Fruit fly (Drosophila melanogaster) whole organism, pupa: ENCODE measurements around the gene Ada1-2.

Experiments used
- CG12605 ChIP-seq: fragments of 200-800 bp; sonication (Bioruptor generic); IDR thresholded peaks from 2 replicates; pipeline ENCODE4 v1.3.6; 2022; ENCODE audit warnings: missing biosample characterization, missing genetic modification characterization
- CG13204 ChIP-seq: fragments of 200-800 bp; sonication (Bioruptor generic); optimal IDR thresholded peaks from 2 replicates; lab custom pipeline; 2018; ENCODE audit warnings: missing biosample characterization, mild to moderate bottlenecking, missing genetic modification characterization, moderate library complexity
- CG32121 ChIP-seq: fragments of 200-800 bp; sonication (Bioruptor generic); IDR thresholded peaks from 2 replicates; pipeline ENCODE4 v1.3.6; 2022; ENCODE audit warnings: missing biosample characterization, missing genetic modification characterization
- CG34367 ChIP-seq: fragments of 200-800 bp; sonication (Bioruptor generic); optimal IDR thresholded peaks from 2 replicates; lab custom pipeline; 2018; ENCODE audit warnings: missing biosample characterization, mild to moderate bottlenecking, missing genetic modification characterization
- CG8301 ChIP-seq: fragments of 200-800 bp; sonication (Bioruptor generic); optimal IDR thresholded peaks from 2 replicates; lab custom pipeline; 2018; ENCODE audit warnings: missing biosample characterization, mild to moderate bottlenecking, missing genetic modification characterization
- D1 ChIP-seq: fragments of 200-800 bp; sonication (Bioruptor generic); optimal IDR thresholded peaks from 2 replicates; lab custom pipeline; 2018; ENCODE audit warnings: missing biosample characterization, mild to moderate bottlenecking, missing genetic modification characterization, moderate library complexity
- EcR ChIP-seq: fragments of 200-800 bp; sonication (Bioruptor generic); optimal IDR thresholded peaks from 3 replicates; lab custom pipeline; 2019; ENCODE audit warnings: missing biosample characterization, missing genetic modification characterization, mild to moderate bottlenecking, moderate library complexity, missing genetic modification reagents
- Ets98B ChIP-seq: fragments of 200-800 bp; sonication (Bioruptor generic); IDR thresholded peaks from 2 replicates; pipeline ENCODE4 v1.3.6; 2022; ENCODE audit warnings: missing biosample characterization, missing genetic modification characterization
- Pif1A ChIP-seq: fragments of 200-800 bp; sonication (Bioruptor generic); optimal IDR thresholded peaks from 3 replicates; lab custom pipeline; 2016; ENCODE audit warnings: missing biosample characterization, missing genetic modification characterization
- Pif1B ChIP-seq: fragments of 200-800 bp; sonication (Bioruptor generic); optimal IDR thresholded peaks from 3 replicates; lab custom pipeline; 2016; ENCODE audit warnings: missing biosample characterization, missing genetic modification characterization
- Snoo ChIP-seq: fragments of 200-800 bp; sonication (Bioruptor generic); optimal IDR thresholded peaks from 3 replicates; lab custom pipeline; 2017; ENCODE audit warnings: missing biosample characterization, mild to moderate bottlenecking, missing genetic modification characterization, inconsistent platforms
- fd96Ca ChIP-seq: fragments of 200-800 bp; sonication (Bioruptor generic); IDR thresholded peaks from 3 replicates; pipeline ENCODE4 v1.3.6; 2022; ENCODE audit warnings: missing biosample characterization, missing genetic modification characterization
- gl ChIP-seq: fragments of 200-800 bp; sonication (Bioruptor generic); optimal IDR thresholded peaks from 2 replicates; lab custom pipeline; 2018; ENCODE audit warnings: missing biosample characterization, mild to moderate bottlenecking, missing genetic modification characterization
- rn ChIP-seq: fragments of 200-800 bp; sonication (Bioruptor generic); IDR thresholded peaks from 2 replicates; pipeline ENCODE4 v1.3.6; 2022; ENCODE audit warnings: missing biosample characterization, missing genetic modification characterization

DNA sequence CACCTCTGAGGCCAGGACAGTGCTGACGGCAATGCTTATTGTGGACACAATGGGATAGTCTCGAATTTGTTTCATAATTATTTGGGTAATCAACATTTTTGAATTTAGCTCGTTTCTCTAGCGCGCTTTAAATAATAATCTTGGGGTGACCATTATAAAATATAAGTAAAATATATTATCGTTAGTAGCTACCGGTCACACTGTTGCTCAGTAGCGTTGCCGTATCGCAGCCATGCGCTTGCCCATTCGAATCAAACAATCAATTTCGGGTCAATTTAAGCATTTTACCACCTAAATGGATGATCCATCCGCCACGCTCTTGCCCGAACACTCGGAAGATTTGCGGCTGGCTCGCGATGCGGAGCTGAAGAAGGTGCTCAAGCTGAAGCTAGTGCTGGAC is 3.0 kb upstream of the Ada1-2 start, which contains the start of the genes zuc and dgt2:
- no peak for TF ChIP-seq EcR (GFP tag; lab: Kevin White, UChicago)
- TF ChIP-seq Snoo, result no peak
- TF ChIP-seq CG12605 (GFP tag; lab: Robert Waterston, UW), result no peak
- TF ChIP-seq Pif1B (GFP tag; lab: Kevin White, UChicago), result no peak
- TF ChIP-seq rn (GFP tag; lab: Robert Waterston, UW), result no peak
- TF ChIP-seq fd96Ca (GFP tag; lab: Robert Waterston, UW), result no peak
- TF ChIP-seq CG32121 (GFP tag; lab: Robert Waterston, UW), result no peak
- TF ChIP-seq CG8301, result no peak
- TF ChIP-seq D1 (tag; lab: Kevin White, UChicago), result no peak
- no peak for TF ChIP-seq gl (tag; lab: Kevin White, UChicago)
- TF ChIP-seq CG13204, result no peak
- no peak for TF ChIP-seq Ets98B (GFP tag; lab: Robert Waterston, UW)
- no peak for TF ChIP-seq CG34367 (tag; lab: Kevin White, UChicago)
- TF ChIP-seq Pif1A (GFP tag; lab: Kevin White, UChicago), result no peak
